Worm (Caenorhabditis elegans) whole organism, mixed stage, embryonic: ENCODE measurements around the gene R12B2.13.

Source experiments
- bed-3 ChIP-seq: fragments of 200-800 bp; sonication (Bioruptor generic); optimal IDR thresholded peaks from 3 replicates; lab custom pipeline; 2018; ENCODE audit warnings: mild to moderate bottlenecking, missing genetic modification characterization, moderate library complexity, missing compliant biosample characterization
- ceh-83 ChIP-seq: fragments of 200-800 bp; sonication (Bioruptor generic); optimal IDR thresholded peaks from 2 replicates; lab custom pipeline; 2018; ENCODE audit warnings: mild to moderate bottlenecking, missing genetic modification characterization, missing compliant biosample characterization
- flh-1 ChIP-seq: fragments of 200-800 bp; sonication (Bioruptor generic); optimal IDR thresholded peaks from 2 replicates; lab custom pipeline; 2018; ENCODE audit warnings: mild to moderate bottlenecking, missing genetic modification characterization, moderate library complexity, missing compliant biosample characterization
- ham-2 ChIP-seq: fragments of 200-800 bp; sonication (Bioruptor generic); optimal IDR thresholded peaks from 2 replicates; lab custom pipeline; 2018; ENCODE audit warnings: mild to moderate bottlenecking, missing genetic modification characterization, missing compliant biosample characterization
- tbx-8 ChIP-seq: fragments of 200-800 bp; sonication (Bioruptor generic); optimal IDR thresholded peaks from 2 replicates; lab custom pipeline; 2018; ENCODE audit warnings: mild to moderate bottlenecking, missing genetic modification characterization, moderate library complexity, missing compliant biosample characterization
- unc-120 ChIP-seq: sonication (generic microtip); optimal IDR thresholded peaks from 2 replicates; lab custom pipeline; 2017; ENCODE audit warnings: missing genetic modification characterization, missing compliant biosample characterization; ENCODE audit not compliant: poor library complexity, severe bottlenecking
- unc-62 ChIP-seq: fragments of 150-350 bp; optimal IDR thresholded peaks from 2 replicates; lab custom pipeline; 2014; ENCODE audit warnings: missing biosample characterization, missing genetic modification reagents, missing genetic modification characterization
- zip-8 ChIP-seq: fragments of 150-350 bp; optimal IDR thresholded peaks from 2 replicates; lab custom pipeline; 2014; ENCODE audit warnings: missing biosample characterization, missing genetic modification characterization

ce11 chrIII:5840277-5840676, 7.0 kb upstream of the R12B2.13 start:
- TF ChIP-seq unc-120, result no peak
- TF ChIP-seq ham-2 (GFP tag; lab: Kevin White, UChicago), result no peak
- TF ChIP-seq flh-1 (GFP tag; lab: Kevin White, UChicago), result no peak
- no peak for TF ChIP-seq zip-8
- TF ChIP-seq unc-62 (GFP tag; lab: Kevin White, UChicago), result no peak
- TF ChIP-seq ceh-83 (GFP tag; lab: Kevin White, UChicago), result no peak
- TF ChIP-seq tbx-8 (GFP tag; lab: Kevin White, UChicago), result no peak
- TF ChIP-seq bed-3 (GFP tag; lab: Kevin White, UChicago), result no peak
